Worm (Caenorhabditis elegans) whole organism, young adult: ENCODE measurements around the gene W03F9.2.

Experiments
- B0019.2 ChIP-seq: fragments of 200-800 bp; sonication (Bioruptor generic); conservative IDR thresholded peaks from 2 replicates; pipeline ENCODE4 v1.3.6; 2022; ENCODE audit warnings: missing genetic modification reagents, missing genetic modification characterization, missing compliant biosample characterization
- C06A6.2 ChIP-seq: fragments of 200-800 bp; sonication (Bioruptor generic); conservative IDR thresholded peaks from 2 replicates; pipeline ENCODE4 v1.3.6; 2022; ENCODE audit warnings: missing genetic modification characterization, missing compliant biosample characterization
- D2030.7 ChIP-seq: fragments of 200-800 bp; sonication (Bioruptor generic); IDR thresholded peaks from 2 replicates; pipeline ENCODE4 v1.3.6; 2022; ENCODE audit warnings: missing genetic modification reagents, missing genetic modification characterization, missing compliant biosample characterization
- F52B5.7 ChIP-seq: sonication (generic microtip); optimal IDR thresholded peaks from 2 replicates; lab custom pipeline; 2016; ENCODE audit warnings: mild to moderate bottlenecking, missing genetic modification characterization, missing compliant biosample characterization
- T07F8.4 ChIP-seq: sonication (generic microtip); optimal IDR thresholded peaks from 2 replicates; lab custom pipeline; 2016; ENCODE audit warnings: mild to moderate bottlenecking, missing genetic modification characterization, moderate library complexity, missing compliant biosample characterization
- Y56A3A.18 ChIP-seq: fragments of 200-800 bp; sonication (Bioruptor generic); IDR thresholded peaks from 2 replicates; pipeline ENCODE4 v1.3.6; 2022; ENCODE audit warnings: missing genetic modification reagents, missing genetic modification characterization, missing compliant biosample characterization
- attf-3 ChIP-seq: fragments of 200-800 bp; sonication (Bioruptor generic); conservative IDR thresholded peaks from 2 replicates; pipeline ENCODE4 v1.3.6; 2022; ENCODE audit warnings: missing genetic modification reagents, missing genetic modification characterization, missing compliant biosample characterization
- cebp-1 ChIP-seq, 2 experiments: fragments of 200-800 bp in 1 of 2; sonication (Bioruptor generic) in 1 of 2; sonication (generic microtip) in 1 of 2; IDR thresholded peaks in 1 of 2; optimal IDR thresholded peaks in 1 of 2; 2 replicates each; pipeline versions ENCODE4 v1.3.6 to Lab custom; 2017 to 2022; ENCODE audit warnings: missing compliant biosample characterization in 2 of 2, missing genetic modification characterization in 2 of 2, mild to moderate bottlenecking in 1 of 2, missing genetic modification reagents in 1 of 2, moderate library complexity in 1 of 2
- cebp-2 ChIP-seq: fragments of 200-800 bp; sonication (Bioruptor generic); IDR thresholded peaks from 2 replicates; pipeline ENCODE4 v1.3.6; 2022; ENCODE audit warnings: missing genetic modification characterization, missing compliant biosample characterization
- ceh-91 ChIP-seq: fragments of 200-800 bp; sonication (Bioruptor generic); IDR thresholded peaks from 2 replicates; pipeline ENCODE4 v1.3.6; 2022; ENCODE audit warnings: missing genetic modification reagents, missing genetic modification characterization, missing compliant biosample characterization
- egl-18 ChIP-seq: fragments of 200-800 bp; sonication (Bioruptor generic); IDR thresholded peaks from 2 replicates; pipeline ENCODE4 v1.3.6; 2022; ENCODE audit warnings: missing genetic modification reagents, missing genetic modification characterization, missing compliant biosample characterization
- egl-44 ChIP-seq: fragments of 200-800 bp; sonication (Bioruptor generic); IDR thresholded peaks from 2 replicates; pipeline ENCODE4 v1.3.6; 2022; ENCODE audit warnings: missing genetic modification reagents, missing genetic modification characterization, missing compliant biosample characterization
- egrh-3 ChIP-seq: fragments of 200-800 bp; sonication (Bioruptor generic); IDR thresholded peaks from 2 replicates; pipeline ENCODE4 v1.3.6; 2022; ENCODE audit warnings: missing genetic modification reagents, missing genetic modification characterization, missing compliant biosample characterization
- fkh-3 ChIP-seq: sonication (generic microtip); optimal IDR thresholded peaks from 2 replicates; lab custom pipeline; 2016; ENCODE audit warnings: mild to moderate bottlenecking, missing genetic modification characterization, missing compliant biosample characterization
- lin-26 ChIP-seq: fragments of 200-800 bp; sonication (Bioruptor generic); IDR thresholded peaks from 2 replicates; pipeline ENCODE4 v1.3.6; 2022; ENCODE audit warnings: missing genetic modification reagents, missing genetic modification characterization, missing compliant biosample characterization
- lin-40 ChIP-seq: sonication (generic microtip); optimal IDR thresholded peaks from 2 replicates; lab custom pipeline; 2016; ENCODE audit warnings: missing genetic modification characterization, mild to moderate bottlenecking, missing compliant biosample characterization, missing genotype, missing genetic modification reagents
- madf-3 ChIP-seq: fragments of 200-800 bp; sonication (Bioruptor generic); IDR thresholded peaks from 2 replicates; pipeline ENCODE4 v1.3.6; 2022; ENCODE audit warnings: missing genetic modification reagents, missing genetic modification characterization, missing compliant biosample characterization
- madf-8 ChIP-seq: fragments of 200-800 bp; sonication (Bioruptor generic); conservative IDR thresholded peaks from 2 replicates; pipeline ENCODE4 v1.3.6; 2022; ENCODE audit warnings: missing genetic modification reagents, missing genetic modification characterization, missing compliant biosample characterization
- nhr-120 ChIP-seq: fragments of 200-800 bp; sonication (Bioruptor generic); IDR thresholded peaks from 2 replicates; pipeline ENCODE4 v1.3.6; 2022; ENCODE audit warnings: missing genetic modification characterization, missing compliant biosample characterization
- nhr-80 ChIP-seq: sonication (generic microtip); optimal IDR thresholded peaks from 2 replicates; lab custom pipeline; 2016; ENCODE audit warnings: missing genetic modification characterization, missing compliant biosample characterization
- pbrm-1 ChIP-seq: fragments of 200-800 bp; sonication (Bioruptor generic); IDR thresholded peaks from 2 replicates; pipeline ENCODE4 v1.3.6; 2022; ENCODE audit warnings: missing genetic modification reagents, missing genetic modification characterization, missing compliant biosample characterization
- rcor-1 ChIP-seq: fragments of 200-800 bp; sonication (Bioruptor generic); IDR thresholded peaks from 2 replicates; pipeline ENCODE4 v1.3.6; 2022; ENCODE audit warnings: missing genetic modification reagents, missing genetic modification characterization, missing compliant biosample characterization
- rec-8 ChIP-seq, 2 experiments: sonication (generic microtip); optimal IDR thresholded peaks; 2 replicates each; lab custom pipeline; 2016; ENCODE audit warnings: mild to moderate bottlenecking in 2 of 2, missing genetic modification characterization in 2 of 2, missing genetic modification reagents in 2 of 2, missing genotype in 2 of 2, missing biosample characterization in 1 of 2, missing compliant biosample characterization in 1 of 2, moderate library complexity in 1 of 2
- repo-1 ChIP-seq: sonication (generic microtip); optimal IDR thresholded peaks from 2 replicates; lab custom pipeline; 2017; ENCODE audit warnings: mild to moderate bottlenecking, missing genetic modification characterization, missing compliant biosample characterization
- sdz-38 ChIP-seq: sonication (generic microtip); optimal IDR thresholded peaks from 2 replicates; lab custom pipeline; 2016; ENCODE audit warnings: missing genotype, missing genetic modification characterization, missing compliant biosample characterization
- sea-2 ChIP-seq: fragments of 200-800 bp; sonication (Bioruptor generic); IDR thresholded peaks from 2 replicates; pipeline ENCODE4 v1.3.6; 2022; ENCODE audit warnings: missing genetic modification characterization, missing compliant biosample characterization
- snpc-3.4 ChIP-seq: sonication (generic microtip); optimal IDR thresholded peaks from 2 replicates; lab custom pipeline; 2017; ENCODE audit warnings: missing genetic modification characterization, mild to moderate bottlenecking, missing compliant biosample characterization, antibody characterized with exemption, moderate library complexity, missing genotype, missing genetic modification reagents
- unc-62 ChIP-seq: fragments of 150-350 bp; optimal IDR thresholded peaks from 2 replicates; lab custom pipeline; 2014; ENCODE audit warnings: missing biosample characterization, missing genetic modification reagents, missing genetic modification characterization
- ztf-18 ChIP-seq: sonication (generic microtip); optimal IDR thresholded peaks from 2 replicates; lab custom pipeline; 2016; ENCODE audit warnings: missing genotype, mild to moderate bottlenecking, missing genetic modification characterization, missing compliant biosample characterization
- ztf-26 ChIP-seq: sonication (generic microtip); optimal IDR thresholded peaks from 2 replicates; lab custom pipeline; 2017; ENCODE audit warnings: missing genetic modification characterization, missing compliant biosample characterization
- ztf-28 ChIP-seq: fragments of 200-800 bp; sonication (Bioruptor generic); IDR thresholded peaks from 2 replicates; pipeline ENCODE4 v1.3.6; 2022; ENCODE audit warnings: missing genetic modification reagents, missing genetic modification characterization, missing compliant biosample characterization
- ztf-3 ChIP-seq: fragments of 200-800 bp; sonication (Bioruptor generic); optimal IDR thresholded peaks from 2 replicates; lab custom pipeline; 2018; ENCODE audit warnings: mild to moderate bottlenecking, missing genetic modification characterization, missing compliant biosample characterization

Gene W03F9.2

ce11 chrV:151310-151709 lies 23.5 kb upstream of the W03F9.2 start, which contains the start of gene W03F9.4:
Gene W03F9.4 (minus strand): TSS chrV:151388.
- no peak for TF ChIP-seq nhr-120
- no peak for TF ChIP-seq egl-18 (GFP tag; lab: Robert Waterston, UW)
- peak; percentile 73 for TF ChIP-seq nhr-80 (tag; lab: Kevin White, UChicago)

- TF ChIP-seq fkh-3 (tag; lab: Kevin White, UChicago) (no peak), B0019.2 (GFP tag; lab: Robert Waterston, UW) (no peak), ceh-91 (GFP tag; lab: Robert Waterston, UW) (no peak), unc-62 (GFP tag; lab: Kevin White, UChicago) (no peak), sea-2 (GFP tag; lab: Robert Waterston, UW) (no peak), ztf-26 (tag; lab: Kevin White, UChicago) (no peak), ztf-28 (no peak), egl-44 (GFP tag; lab: Robert Waterston, UW) (no peak), repo-1 (no peak), snpc-3.4 (tag; lab: Kevin White, UChicago) (no peak), sdz-38 (tag; lab: Kevin White, UChicago) (no peak)
Measured at ce11 chrV:150059-150458, 22.2 kb upstream of the W03F9.2 start.

- TF ChIP-seq cebp-2 (GFP tag; lab: Robert Waterston, UW): no peak
Measured at ce11 chrV:145694-146093, 17.9 kb upstream of the W03F9.2 start.

- no peak for TF ChIP-seq sea-2 (GFP tag; lab: Robert Waterston, UW)
- no peak for TF ChIP-seq F52B5.7 (tag; lab: Kevin White, UChicago)
- no peak for TF ChIP-seq fkh-3 (tag; lab: Kevin White, UChicago)
Measured at ce11 chrV:144794-145193, 17.0 kb upstream of the W03F9.2 start, which contains the start of gene srh-82. Gene srh-82 (plus strand): TSS chrV:145094.

- TF ChIP-seq sea-2 (GFP tag; lab: Robert Waterston, UW) (no peak), D2030.7 (GFP tag; lab: Robert Waterston, UW) (no peak), egrh-3 (no peak), ztf-3 (GFP tag; lab: Kevin White, UChicago) (no peak), fkh-3 (tag; lab: Kevin White, UChicago) (no peak), cebp-1 (GFP tag; IDR thresholded peaks at IDR 0.05; lab: Robert Waterston, UW) (no peak), cebp-1 (tag; optimal IDR thresholded peaks at IDR 0.05; lab: Kevin White, UChicago) (no peak), madf-8 (GFP tag; lab: Robert Waterston, UW) (no peak), T07F8.4 (tag; lab: Kevin White, UChicago) (no peak), pbrm-1 (GFP tag; lab: Robert Waterston, UW) (no peak), attf-3 (GFP tag; lab: Robert Waterston, UW) (no peak), rcor-1 (no peak)
Measured at ce11 chrV:141257-141656, 13.4 kb upstream of the W03F9.2 start, which contains the start of gene W03F9.11. Gene W03F9.11 (minus strand): TSS chrV:141357.

- TF ChIP-seq C06A6.2 (GFP tag; lab: Robert Waterston, UW): no peak
- TF ChIP-seq rec-8 (tag; optimal IDR thresholded peaks at IDR 0.05; lab: Kevin White, UChicago): no peak
- TF ChIP-seq sdz-38 (tag; lab: Kevin White, UChicago): no peak
- TF ChIP-seq madf-3: no peak
- TF ChIP-seq Y56A3A.18: no peak
- TF ChIP-seq lin-26 (GFP tag; lab: Robert Waterston, UW): no peak
- no peak for TF ChIP-seq lin-40 (tag; lab: Kevin White, UChicago)
- no peak for TF ChIP-seq ztf-18 (tag; lab: Kevin White, UChicago)
Measured at ce11 chrV:138592-138991, 10.8 kb upstream of the W03F9.2 start, which contains the start of gene W03F9.9. Gene W03F9.9 (plus strand): TSS chrV:138892.
